Worm (Caenorhabditis elegans): Measurements from ENCODE around the gene gtl-2.

DNA sequence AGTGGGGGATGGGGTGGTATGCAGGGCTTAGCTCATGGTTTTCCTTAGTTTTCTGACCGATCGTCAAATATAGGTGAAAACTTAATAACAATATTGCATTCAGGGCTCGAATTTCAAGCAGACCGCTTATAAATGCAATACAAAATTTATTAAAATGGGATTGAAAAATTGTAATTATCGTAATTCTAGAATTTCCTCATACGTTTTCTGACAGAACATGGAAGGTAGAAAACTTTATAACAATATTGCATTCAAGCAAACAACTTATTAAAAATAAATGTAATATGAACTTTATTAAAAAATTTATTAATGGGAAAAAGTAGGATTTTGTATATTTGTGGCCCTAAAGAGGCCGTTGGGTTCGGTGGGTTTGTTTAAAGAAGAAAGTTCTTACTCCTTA is 50.4 kb downstream of the gtl-2 start:
- no peak for TF ChIP-seq ets-7 (tag; optimal IDR thresholded peaks at IDR 0.05)
- no peak for TF ChIP-seq F13C5.2 (tag; optimal IDR thresholded peaks at IDR 0.05)
- no peak for TF ChIP-seq hmg-4 (GFP tag; optimal IDR thresholded peaks at IDR 0.05)

All from whole organism, early embryonic.